Worm (Caenorhabditis elegans): Measurements from ENCODE around the gene srh-178.

- TF ChIP-seq ceh-62 (tag; optimal IDR thresholded peaks at IDR 0.05) (no peak), zag-1 (tag; optimal IDR thresholded peaks at IDR 0.05) (no peak), nhr-237 (tag; optimal IDR thresholded peaks at IDR 0.05) (no peak), unc-62 (GFP tag; optimal IDR thresholded peaks at IDR 0.05 in 1 of 2) (no peak), unc-62 (tag; optimal IDR thresholded peaks at IDR 0.05) (no peak), ZK546.5 (tag; optimal IDR thresholded peaks at IDR 0.05) (no peak), hlh-11 (tag; optimal IDR thresholded peaks at IDR 0.05) (no peak), aly-2 (tag; optimal IDR thresholded peaks at IDR 0.05) (no peak), egl-27 (tag; optimal IDR thresholded peaks at IDR 0.05) (no peak), fkh-10 (GFP tag; optimal IDR thresholded peaks at IDR 0.05) (no peak)
Observed at ce11 chrV:18444118-18444517, 36.0 kb downstream of the srh-178 start, which contains the start of gene ZK228.1.
